Worm (Caenorhabditis elegans) whole organism, L4/young adult: ENCODE measurements around the gene ZK721.3.

ENCODE experiments used
- W03F9.2 ChIP-seq: fragments of 150-350 bp; optimal IDR thresholded peaks from 2 replicates; lab custom pipeline; 2014; ENCODE audit warnings: missing biosample characterization, missing genetic modification characterization
- dao-5 ChIP-seq: sonication (generic microtip); optimal IDR thresholded peaks from 2 replicates; lab custom pipeline; 2016; ENCODE audit warnings: missing genotype, missing genetic modification characterization, moderate library complexity, missing compliant biosample characterization
- him-1 ChIP-seq: sonication (generic microtip); optimal IDR thresholded peaks from 2 replicates; lab custom pipeline; 2016; ENCODE audit warnings: missing genotype, missing genetic modification reagents, missing genetic modification characterization, missing compliant biosample characterization

ce11 chrX:8787689-8788222 lies 3.4 kb downstream of the ZK721.3 start:
- TF ChIP-seq dao-5 (tag; lab: Kevin White, UChicago) (no peak), W03F9.2 (tag; lab: Kevin White, UChicago) (no peak), him-1 (no peak)
